Fruit fly (Drosophila melanogaster) Kc167 (cell line): ENCODE results near the gene CG12194.

Experiments used
- Myc ChIP-seq: fragments of >200 bp; optimal IDR thresholded peaks from 2 replicates; lab custom pipeline; 2017; ENCODE audit warnings: missing external identifiers
- Sin3A ChIP-seq: fragments of >200 bp; optimal IDR thresholded peaks from 2 replicates; lab custom pipeline; 2018; ENCODE audit warnings: missing external identifiers
- h ChIP-seq: fragments of >200 bp; optimal IDR thresholded peaks from 3 replicates; lab custom pipeline; 2018; ENCODE audit warnings: missing external identifiers
- insv ChIP-seq: fragments of >200 bp; optimal IDR thresholded peaks from 3 replicates; lab custom pipeline; 2018; ENCODE audit warnings: missing external identifiers
- psq ChIP-seq: fragments of >200 bp; optimal IDR thresholded peaks from 2 replicates; lab custom pipeline; 2017; ENCODE audit warnings: missing external identifiers
- ttk ChIP-seq: sonication (Bioruptor generic); optimal IDR thresholded peaks from 2 replicates; lab custom pipeline; 2017; ENCODE audit warnings: missing external identifiers

DNA sequence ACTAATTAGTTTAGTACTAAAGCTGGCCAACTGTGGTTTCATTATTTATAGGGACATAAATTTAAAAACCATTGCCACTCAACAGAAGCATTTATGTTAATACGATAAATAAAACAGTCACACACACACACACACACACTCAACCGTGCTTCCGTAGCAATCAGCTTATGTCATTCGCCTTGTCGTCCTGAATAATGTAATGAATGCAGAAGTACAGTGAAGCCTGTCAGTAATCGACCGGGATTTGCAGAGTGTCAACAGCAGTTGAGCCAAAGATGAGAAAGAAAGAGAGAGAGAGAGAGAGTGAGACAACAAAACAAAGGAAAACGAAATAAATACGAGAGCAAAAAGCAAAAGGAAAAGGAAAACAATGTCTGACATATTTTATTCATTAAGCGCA lies 30.2 kb downstream of the CG12194 start:
- no peak for TF ChIP-seq h (lab: Kevin White, UChicago)
- TF ChIP-seq psq = no peak
- TF ChIP-seq Sin3A (lab: Kevin White, UChicago) = no peak
- TF ChIP-seq ttk = no peak
- TF ChIP-seq Myc (lab: Kevin White, UChicago) = no peak
- no peak for TF ChIP-seq insv (lab: Kevin White, UChicago)
